Fruit fly (Drosophila melanogaster) whole organism, embryonic: ENCODE measurements around the gene Tnks.

Source experiments
- Atf-2 ChIP-seq: fragments of 200-800 bp; sonication (Bioruptor generic); optimal IDR thresholded peaks from 2 replicates; lab custom pipeline; 2016; ENCODE audit warnings: missing biosample characterization, missing genetic modification characterization
- CG10274 ChIP-seq: fragments of 200-800 bp; sonication (Bioruptor generic); optimal IDR thresholded peaks from 3 replicates; lab custom pipeline; 2017; ENCODE audit warnings: missing biosample characterization, mild to moderate bottlenecking, missing genetic modification characterization
- CG10321 ChIP-seq: fragments of 200-800 bp; sonication (Bioruptor generic); IDR thresholded peaks from 2 replicates; pipeline ENCODE4 v1.3.6; 2022; ENCODE audit warnings: missing biosample characterization, missing genetic modification characterization
- CG10959 ChIP-seq: fragments of 200-800 bp; sonication (Bioruptor generic); IDR thresholded peaks from 2 replicates; pipeline ENCODE4 v1.3.6; 2022; ENCODE audit warnings: missing biosample characterization, missing genetic modification characterization
- CG11723 ChIP-seq: fragments of 200-800 bp; sonication (Bioruptor generic); optimal IDR thresholded peaks from 2 replicates; lab custom pipeline; 2017; ENCODE audit warnings: missing biosample characterization, mild to moderate bottlenecking, missing genetic modification characterization
- CG12391 ChIP-seq: fragments of 200-800 bp; sonication (Bioruptor generic); optimal IDR thresholded peaks from 3 replicates; lab custom pipeline; 2018; ENCODE audit warnings: missing biosample characterization, mild to moderate bottlenecking, missing genetic modification characterization, moderate library complexity
- CG1529 ChIP-seq: fragments of 200-800 bp; sonication (Bioruptor generic); optimal IDR thresholded peaks from 3 replicates; lab custom pipeline; 2018; ENCODE audit warnings: missing biosample characterization, missing genetic modification characterization
- CG15514 ChIP-seq: fragments of 200-800 bp; sonication (Bioruptor generic); optimal IDR thresholded peaks from 3 replicates; lab custom pipeline; 2017; ENCODE audit warnings: missing biosample characterization, missing genetic modification characterization, mild to moderate bottlenecking, moderate library complexity, missing genetic modification reagents
- CG16815 ChIP-seq: fragments of 200-800 bp; sonication (Bioruptor generic); optimal IDR thresholded peaks from 3 replicates; lab custom pipeline; 2017; ENCODE audit warnings: missing biosample characterization, mild to moderate bottlenecking, missing genetic modification characterization
- CG16863 ChIP-seq: fragments of 200-800 bp; sonication (Bioruptor generic); optimal IDR thresholded peaks from 3 replicates; lab custom pipeline; 2016; ENCODE audit warnings: missing biosample characterization, missing genetic modification characterization
- CG34422 ChIP-seq: fragments of 200-800 bp; sonication (Bioruptor generic); IDR thresholded peaks from 3 replicates; pipeline ENCODE4 v1.3.6; 2022; ENCODE audit warnings: missing biosample characterization, missing genetic modification characterization
- CG42726 ChIP-seq: fragments of 200-800 bp; sonication (Bioruptor generic); IDR thresholded peaks from 2 replicates; pipeline ENCODE4 v1.3.6; 2022; ENCODE audit warnings: missing biosample characterization, missing genetic modification characterization; ENCODE audit not compliant: partially characterized antibody
- CG4617 ChIP-seq: fragments of 200-800 bp; sonication (Bioruptor generic); optimal IDR thresholded peaks from 3 replicates; lab custom pipeline; 2016; ENCODE audit warnings: missing biosample characterization, missing genetic modification characterization, borderline replicate concordance
- CG5180 ChIP-seq: fragments of 200-800 bp; sonication (Bioruptor generic); optimal IDR thresholded peaks from 3 replicates; lab custom pipeline; 2017; ENCODE audit warnings: missing biosample characterization, missing genetic modification characterization, mild to moderate bottlenecking, moderate library complexity, missing genetic modification reagents
- CG5245 ChIP-seq: fragments of 200-800 bp; sonication (Bioruptor generic); optimal IDR thresholded peaks from 3 replicates; lab custom pipeline; 2016; ENCODE audit warnings: missing biosample characterization, missing genetic modification characterization
- CG8281 ChIP-seq: fragments of 200-800 bp; sonication (Bioruptor generic); optimal IDR thresholded peaks from 2 replicates; lab custom pipeline; 2018; ENCODE audit warnings: missing biosample characterization, mild to moderate bottlenecking, missing genetic modification characterization, moderate library complexity
- CG8924 ChIP-seq: fragments of 200-800 bp; optimal IDR thresholded peaks from 3 replicates; lab custom pipeline; 2019; ENCODE audit warnings: missing biosample characterization, mild to moderate bottlenecking, missing genetic modification characterization, moderate library complexity
- CrebB ChIP-seq: fragments of 200-800 bp; sonication (Bioruptor generic); optimal IDR thresholded peaks from 3 replicates; lab custom pipeline; 2018; ENCODE audit warnings: missing biosample characterization, mild to moderate bottlenecking, missing genetic modification characterization
- Dll ChIP-seq: fragments of 200-800 bp; sonication (Bioruptor generic); IDR thresholded peaks from 4 replicates; pipeline ENCODE4 v1.3.6; 2022; ENCODE audit warnings: missing biosample characterization, missing genetic modification characterization; ENCODE audit not compliant: partially characterized antibody
- Doc2 ChIP-seq: fragments of 200-800 bp; sonication (Bioruptor generic); IDR thresholded peaks from 2 replicates; pipeline ENCODE4 v1.3.6; 2022; ENCODE audit warnings: missing biosample characterization, missing genetic modification characterization
- Dref ChIP-seq: fragments of 200-800 bp; sonication (Bioruptor generic); IDR thresholded peaks from 2 replicates; pipeline ENCODE4 v1.3.6; 2022; ENCODE audit warnings: missing biosample characterization, missing genetic modification characterization
- E2f1 ChIP-seq: fragments of 200-800 bp; sonication (Bioruptor generic); IDR thresholded peaks from 2 replicates; pipeline ENCODE4 v1.3.6; 2022; ENCODE audit warnings: missing biosample characterization, missing genetic modification characterization
- H15 ChIP-seq: fragments of 200-800 bp; sonication (Bioruptor generic); IDR thresholded peaks from 3 replicates; pipeline ENCODE4 v1.3.6; 2022; ENCODE audit warnings: missing biosample characterization, missing genetic modification characterization
- Med ChIP-seq: fragments of 200-800 bp; sonication (Bioruptor generic); peaks from one replicate; lab custom pipeline; 2016; ENCODE audit warnings: missing biosample characterization, missing genetic modification characterization, mild to moderate bottlenecking, inconsistent platforms, moderate library complexity
- Optix ChIP-seq: fragments of 200-800 bp; sonication (Bioruptor generic); IDR thresholded peaks from 3 replicates; pipeline ENCODE4 v1.3.6; 2022; ENCODE audit warnings: missing biosample characterization, missing genetic modification characterization
- Rfx ChIP-seq: fragments of 200-800 bp; sonication (Bioruptor generic); IDR thresholded peaks from 2 replicates; pipeline ENCODE4 v1.3.6; 2022; ENCODE audit warnings: missing biosample characterization, missing genetic modification characterization
- Six4 ChIP-seq: fragments of 200-800 bp; sonication (Bioruptor generic); optimal IDR thresholded peaks from 2 replicates; lab custom pipeline; 2016; ENCODE audit warnings: missing biosample characterization, missing genetic modification characterization
- Ssrp ChIP-seq: fragments of 200-800 bp; sonication (Bioruptor generic); optimal IDR thresholded peaks from 2 replicates; lab custom pipeline; 2018; ENCODE audit warnings: missing biosample characterization, mild to moderate bottlenecking, missing genetic modification characterization, moderate library complexity
- ase ChIP-seq: fragments of 200-800 bp; sonication (Bioruptor generic); IDR thresholded peaks from 3 replicates; pipeline ENCODE4 v1.3.6; 2022; ENCODE audit warnings: missing biosample characterization, missing genetic modification characterization
- ato ChIP-seq: fragments of 200-800 bp; sonication (Bioruptor generic); IDR thresholded peaks from 2 replicates; pipeline ENCODE4 v1.3.6; 2022; ENCODE audit warnings: missing biosample characterization, missing genetic modification characterization; ENCODE audit not compliant: partially characterized antibody
- btn ChIP-seq: fragments of 200-800 bp; sonication (Bioruptor generic); optimal IDR thresholded peaks from 2 replicates; lab custom pipeline; 2016; ENCODE audit warnings: missing biosample characterization, missing genetic modification characterization
- crol ChIP-seq: fragments of 200-800 bp; sonication (Bioruptor generic); IDR thresholded peaks from 2 replicates; pipeline ENCODE4 v1.3.6; 2022; ENCODE audit warnings: missing biosample characterization, missing genetic modification characterization
- dmrt99B ChIP-seq: fragments of 200-800 bp; sonication (Bioruptor generic); optimal IDR thresholded peaks from 2 replicates; lab custom pipeline; 2018; ENCODE audit warnings: missing biosample characterization, mild to moderate bottlenecking, missing genetic modification characterization, moderate library complexity
- ems ChIP-seq: fragments of 200-800 bp; sonication (Bioruptor generic); optimal IDR thresholded peaks from 3 replicates; lab custom pipeline; 2016; ENCODE audit warnings: missing biosample characterization, missing genetic modification characterization
- esg ChIP-seq: fragments of 200-800 bp; sonication (Bioruptor generic); conservative IDR thresholded peaks from 2 replicates; pipeline ENCODE4 v1.3.6; 2022; ENCODE audit warnings: missing biosample characterization, missing genetic modification characterization
- eyg ChIP-seq: fragments of 200-800 bp; sonication (Bioruptor generic); optimal IDR thresholded peaks from 3 replicates; lab custom pipeline; 2016; ENCODE audit warnings: missing biosample characterization, missing genetic modification characterization
- gcm ChIP-seq: fragments of 200-800 bp; sonication (Bioruptor generic); optimal IDR thresholded peaks from 2 replicates; lab custom pipeline; 2019; ENCODE audit warnings: missing biosample characterization, mild to moderate bottlenecking, missing genetic modification characterization, moderate library complexity
- grau ChIP-seq: fragments of 200-800 bp; optimal IDR thresholded peaks from 3 replicates; lab custom pipeline; 2019; ENCODE audit warnings: missing biosample characterization, mild to moderate bottlenecking, missing genetic modification characterization, moderate library complexity
- kni ChIP-seq: fragments of 200-800 bp; sonication (Bioruptor generic); optimal IDR thresholded peaks from 3 replicates; lab custom pipeline; 2017; ENCODE audit warnings: mild to moderate bottlenecking, missing biosample characterization, missing genetic modification reagents, missing genetic modification characterization
- lilli ChIP-seq: fragments of 200-800 bp; sonication (Bioruptor generic); optimal IDR thresholded peaks from 3 replicates; lab custom pipeline; 2016; ENCODE audit warnings: missing biosample characterization, missing genetic modification characterization
- nau ChIP-seq: fragments of 200-800 bp; sonication (Bioruptor generic); optimal IDR thresholded peaks from 3 replicates; lab custom pipeline; 2017; ENCODE audit warnings: missing biosample characterization, mild to moderate bottlenecking, missing genetic modification characterization, missing genetic modification reagents
- otp ChIP-seq: fragments of 200-800 bp; sonication (Bioruptor generic); IDR thresholded peaks from 3 replicates; pipeline ENCODE4, ENCODE4 v1.3.6; 2022; ENCODE audit warnings: missing biosample characterization, missing genetic modification characterization
- pita ChIP-seq: fragments of 200-800 bp; sonication (Bioruptor generic); optimal IDR thresholded peaks from 2 replicates; lab custom pipeline; 2017; ENCODE audit warnings: missing biosample characterization, mild to moderate bottlenecking, missing genetic modification characterization
- repo ChIP-seq: fragments of 200-800 bp; sonication (Bioruptor generic); optimal IDR thresholded peaks from 2 replicates; lab custom pipeline; 2016; ENCODE audit warnings: missing biosample characterization, missing genetic modification characterization
- sens ChIP-seq: fragments of 200-800 bp; sonication (Bioruptor generic); peaks from one replicate; lab custom pipeline; 2016; ENCODE audit warnings: missing biosample characterization, missing genetic modification characterization
- sens-2 ChIP-seq: fragments of 200-800 bp; sonication (Bioruptor generic); IDR thresholded peaks from 2 replicates; pipeline ENCODE4 v1.3.6; 2022; ENCODE audit warnings: missing biosample characterization, missing genetic modification characterization
- sna ChIP-seq: fragments of 200-800 bp; sonication (Bioruptor generic); IDR thresholded peaks from 2 replicates; pipeline ENCODE4 v1.3.6; 2022; ENCODE audit warnings: missing biosample characterization, missing genetic modification characterization; ENCODE audit not compliant: partially characterized antibody
- sqz ChIP-seq: fragments of 200-800 bp; sonication (Bioruptor generic); optimal IDR thresholded peaks from 3 replicates; lab custom pipeline; 2018; ENCODE audit warnings: missing biosample characterization, mild to moderate bottlenecking, missing genetic modification characterization
- tap ChIP-seq: fragments of 200-800 bp; optimal IDR thresholded peaks from 3 replicates; lab custom pipeline; 2019; ENCODE audit warnings: missing biosample characterization, mild to moderate bottlenecking, missing genetic modification characterization, moderate library complexity
- tio ChIP-seq: fragments of 200-800 bp; sonication (Bioruptor generic); optimal IDR thresholded peaks from 2 replicates; lab custom pipeline; 2017; ENCODE audit warnings: missing biosample characterization, missing genetic modification characterization, inconsistent platforms
- unpg ChIP-seq: fragments of 200-800 bp; sonication (Bioruptor generic); optimal IDR thresholded peaks from 3 replicates; lab custom pipeline; 2018; ENCODE audit warnings: missing biosample characterization, mild to moderate bottlenecking, missing genetic modification characterization, moderate library complexity

Tnks gene

dm6 chr3R:25684859-25685258, 23.8 kb upstream of the Tnks start, which contains the start of gene RpL27 (continued):
- TF ChIP-seq CG5245 (GFP tag; lab: Kevin White, UChicago) (peak; percentile 65), repo (GFP tag; lab: Kevin White, UChicago) (peak; percentile 69), Rfx (peak; percentile 91), gcm (GFP tag; lab: Kevin White, UChicago) (peak; percentile 75), pita (GFP tag; lab: Kevin White, UChicago) (no peak), Six4 (GFP tag; lab: Kevin White, UChicago) (peak; percentile 59), otp (GFP tag; lab: Robert Waterston, UW) (peak; percentile 87), CG10959 (GFP tag; lab: Robert Waterston, UW) (no peak), CG10321 (GFP tag; lab: Robert Waterston, UW) (peak; percentile 24; the same call in 1 of the 2 replicates), kni (peak; percentile 53), ato (GFP tag; lab: Robert Waterston, UW) (peak; percentile 72), ems (peak; percentile 77), CG34422 (peak; percentile 79), CG8924 (tag; lab: Kevin White, UChicago) (peak; percentile 80), E2f1 (GFP tag; lab: Robert Waterston, UW) (peak; percentile 68), CG4617 (GFP tag; lab: Kevin White, UChicago) (peak; percentile 67), Optix (GFP tag; lab: Robert Waterston, UW) (peak; percentile 28; the same call in 1 of the 3 replicates), CG10274 (GFP tag; lab: Kevin White, UChicago) (peak; percentile 74), Doc2 (GFP tag; lab: Robert Waterston, UW) (no peak), ase (GFP tag; lab: Robert Waterston, UW) (peak; percentile 42; the same call in 2 of the 3 replicates), CG5180 (GFP tag; lab: Kevin White, UChicago) (peak; percentile 47), eyg (peak; percentile 71), CG42726 (peak; percentile 72; the same call in 1 of the 2 replicates), H15 (GFP tag; lab: Robert Waterston, UW) (peak; percentile 85), tio (GFP tag; lab: Kevin White, UChicago) (peak; percentile 33), esg (GFP tag; lab: Robert Waterston, UW) (no peak), dmrt99B (tag; lab: Kevin White, UChicago) (peak; percentile 64), CG16863 (peak; percentile 52), tap (peak; percentile 30), unpg (peak; percentile 76), CG12391 (tag; lab: Kevin White, UChicago) (peak; percentile 76), sens (GFP tag; lab: Kevin White, UChicago) (peak; percentile 92), sna (GFP tag; lab: Robert Waterston, UW) (peak; percentile 16; the same call in 1 of the 2 replicates), nau (GFP tag; lab: Kevin White, UChicago) (peak; percentile 87), CG15514 (GFP tag; lab: Kevin White, UChicago) (peak; percentile 90), CG1529 (GFP tag; lab: Kevin White, UChicago) (peak; percentile 55), lilli (GFP tag; lab: Kevin White, UChicago) (peak; percentile 70), crol (GFP tag; lab: Robert Waterston, UW) (peak; percentile 24), sens-2 (GFP tag; lab: Robert Waterston, UW) (peak; percentile 57), btn (peak; percentile 38), grau (tag; lab: Kevin White, UChicago) (peak; percentile 77), Dref (GFP tag; lab: Robert Waterston, UW) (peak; percentile 76), sqz (GFP tag; lab: Kevin White, UChicago) (peak; percentile 87), CG16815 (GFP tag; lab: Kevin White, UChicago) (peak; percentile 6), Ssrp (tag; lab: Kevin White, UChicago) (peak; percentile 11), Dll (GFP tag; lab: Robert Waterston, UW) (peak; percentile 70), CG11723 (GFP tag; lab: Kevin White, UChicago) (peak; percentile 80), Med (GFP tag; lab: Kevin White, UChicago) (peak; percentile 98), CG8281 (peak; percentile 48), CrebB (tag; lab: Kevin White, UChicago) (peak; percentile 75), Atf-2 (GFP tag; lab: Kevin White, UChicago) (peak; percentile 21)
